Fruit fly (Drosophila melanogaster) Kc167 (cell line): ENCODE measurements around the gene CG31855.

Experiments used
- Myc ChIP-seq: fragments of >200 bp; optimal IDR thresholded peaks from 2 replicates; lab custom pipeline; 2017; ENCODE audit warnings: missing external identifiers
- Sin3A ChIP-seq: fragments of >200 bp; optimal IDR thresholded peaks from 2 replicates; lab custom pipeline; 2018; ENCODE audit warnings: missing external identifiers
- h ChIP-seq: fragments of >200 bp; optimal IDR thresholded peaks from 3 replicates; lab custom pipeline; 2018; ENCODE audit warnings: missing external identifiers
- insv ChIP-seq: fragments of >200 bp; optimal IDR thresholded peaks from 3 replicates; lab custom pipeline; 2018; ENCODE audit warnings: missing external identifiers
- psq ChIP-seq: fragments of >200 bp; optimal IDR thresholded peaks from 2 replicates; lab custom pipeline; 2017; ENCODE audit warnings: missing external identifiers

DNA sequence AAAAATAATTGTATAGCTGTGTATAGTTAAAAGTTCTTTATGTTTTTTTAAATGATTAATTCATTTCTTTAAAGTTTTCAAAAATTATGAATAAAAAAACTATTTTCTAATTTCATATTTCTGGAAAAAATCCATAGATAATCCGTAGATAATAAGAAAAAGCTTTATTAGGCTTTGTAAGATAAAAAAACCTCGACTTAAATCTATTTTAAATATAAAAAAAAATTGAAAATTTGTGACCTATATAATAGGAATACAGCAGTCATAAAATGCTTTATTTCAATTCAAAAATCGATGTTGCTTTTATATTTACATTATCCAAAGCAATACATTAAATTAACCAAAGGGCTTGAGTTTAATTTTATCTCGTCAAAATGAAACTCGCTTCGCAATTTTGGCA is 43.2 kb downstream of the CG31855 start, which contains the start of gene Flad2:
- TF ChIP-seq Myc (lab: Kevin White, UChicago), result no peak
- no peak for TF ChIP-seq psq (lab: Kevin White, UChicago)
- TF ChIP-seq insv, result no peak
- TF ChIP-seq h (lab: Kevin White, UChicago), result no peak
- TF ChIP-seq Sin3A (lab: Kevin White, UChicago), result no peak
